Worm (Caenorhabditis elegans) whole organism, early embryonic: ENCODE results near the gene hipr-1.

Experiments used
- B0310.2 ChIP-seq: sonication (generic microtip); optimal IDR thresholded peaks from 2 replicates; lab custom pipeline; 2016; ENCODE audit warnings: mild to moderate bottlenecking, missing genetic modification characterization, missing compliant biosample characterization
- F13C5.2 ChIP-seq: sonication (generic microtip); optimal IDR thresholded peaks from 2 replicates; lab custom pipeline; 2017; ENCODE audit warnings: mild to moderate bottlenecking, missing genetic modification characterization, inconsistent platforms, missing compliant biosample characterization
- aly-1 ChIP-seq: sonication (generic microtip); optimal IDR thresholded peaks from 2 replicates; lab custom pipeline; 2016; ENCODE audit warnings: missing genetic modification characterization, missing compliant biosample characterization
- ama-1 ChIP-seq: fragments of 150-350 bp; optimal IDR thresholded peaks from 2 replicates; lab custom pipeline; 2014
- ceh-13 ChIP-seq: fragments of 200-800 bp; sonication (Bioruptor generic); optimal IDR thresholded peaks from 2 replicates; lab custom pipeline; 2018; ENCODE audit warnings: mild to moderate bottlenecking, missing genetic modification characterization, missing compliant biosample characterization
- ceh-36 ChIP-seq: sonication (generic microtip); optimal IDR thresholded peaks from 2 replicates; lab custom pipeline; 2016; ENCODE audit warnings: missing genetic modification characterization, inconsistent platforms, missing compliant biosample characterization
- ets-7 ChIP-seq: sonication (generic microtip); optimal IDR thresholded peaks from 2 replicates; lab custom pipeline; 2016; ENCODE audit warnings: missing genotype, missing genetic modification characterization, missing compliant biosample characterization
- flt-1 ChIP-seq: fragments of 200-800 bp; sonication (Bioruptor generic); IDR thresholded peaks from 2 replicates; pipeline ENCODE4 v1.3.6; 2022; ENCODE audit warnings: missing genetic modification characterization, missing compliant biosample characterization
- hmbx-1 ChIP-seq: sonication (generic microtip); optimal IDR thresholded peaks from 2 replicates; lab custom pipeline; 2016; ENCODE audit warnings: mild to moderate bottlenecking, missing genetic modification characterization, missing compliant biosample characterization
- hmg-4 ChIP-seq: fragments of 200-800 bp; sonication (Bioruptor generic); optimal IDR thresholded peaks from 2 replicates; lab custom pipeline; 2018; ENCODE audit warnings: mild to moderate bottlenecking, missing genetic modification characterization, missing compliant biosample characterization
- hnd-1 ChIP-seq: sonication (generic microtip); optimal IDR thresholded peaks from 2 replicates; lab custom pipeline; 2016; ENCODE audit warnings: missing genetic modification characterization, missing compliant biosample characterization
- pes-1 ChIP-seq: fragments of 200-800 bp; sonication (Bioruptor generic); IDR thresholded peaks from 2 replicates; pipeline ENCODE4 v1.3.6; 2022; ENCODE audit warnings: missing genetic modification reagents, missing genetic modification characterization, missing compliant biosample characterization
- scrt-1 ChIP-seq: fragments of 200-800 bp; sonication (Bioruptor generic); IDR thresholded peaks from 2 replicates; pipeline ENCODE4 v1.3.6; 2022; ENCODE audit warnings: missing genetic modification characterization, missing compliant biosample characterization
- sea-1 ChIP-seq: fragments of 200-800 bp; sonication (Bioruptor generic); conservative IDR thresholded peaks from 2 replicates; pipeline ENCODE4 v1.3.6; 2022; ENCODE audit warnings: missing genetic modification characterization, missing compliant biosample characterization
- tbx-11 ChIP-seq: fragments of 200-800 bp; sonication (Bioruptor generic); IDR thresholded peaks from 2 replicates; pipeline ENCODE4 v1.3.6; 2022; ENCODE audit warnings: missing genetic modification characterization, missing compliant biosample characterization
- tbx-37 ChIP-seq: fragments of 200-800 bp; sonication (Bioruptor generic); conservative IDR thresholded peaks from 2 replicates; pipeline ENCODE4 v1.3.6; 2022; ENCODE audit warnings: missing genetic modification reagents, missing genetic modification characterization, missing compliant biosample characterization
- tra-4 ChIP-seq: sonication (generic microtip); optimal IDR thresholded peaks from 2 replicates; lab custom pipeline; 2017; ENCODE audit warnings: missing genetic modification characterization, missing compliant biosample characterization

Gene hipr-1

ce11 chrIII:8763111-8763510 is 43.1 kb downstream of the hipr-1 start:
- no peak for TF ChIP-seq hmg-4
- TF ChIP-seq hnd-1 (tag; lab: Kevin White, UChicago), result no peak
- TF ChIP-seq aly-1 (tag; lab: Kevin White, UChicago), result no peak
- TF ChIP-seq ceh-36 (tag; lab: Kevin White, UChicago), result no peak
- no peak for TF ChIP-seq F13C5.2 (tag; lab: Kevin White, UChicago)
- TF ChIP-seq ama-1 (lab: Kevin White, UChicago), result no peak
- no peak for TF ChIP-seq scrt-1 (GFP tag; lab: Robert Waterston, UW)
- TF ChIP-seq tbx-11, result no peak
- no peak for TF ChIP-seq pes-1
- TF ChIP-seq sea-1 (GFP tag; lab: Robert Waterston, UW), result no peak
- TF ChIP-seq flt-1 (GFP tag; lab: Robert Waterston, UW), result no peak
- TF ChIP-seq tbx-37 (GFP tag; lab: Robert Waterston, UW), result no peak
- TF ChIP-seq ceh-13 (GFP tag; lab: Kevin White, UChicago), result no peak
- no peak for TF ChIP-seq hmbx-1 (tag; lab: Kevin White, UChicago)
- TF ChIP-seq B0310.2 (tag; lab: Kevin White, UChicago), result no peak

- TF ChIP-seq hmg-4, result no peak
- TF ChIP-seq aly-1 (tag; lab: Kevin White, UChicago), result no peak
- no peak for TF ChIP-seq sea-1 (GFP tag; lab: Robert Waterston, UW)
- TF ChIP-seq tbx-11, result no peak
- TF ChIP-seq flt-1 (GFP tag; lab: Robert Waterston, UW), result no peak
- no peak for TF ChIP-seq B0310.2 (tag; lab: Kevin White, UChicago)
- no peak for TF ChIP-seq pes-1
- no peak for TF ChIP-seq ama-1 (lab: Kevin White, UChicago)
- TF ChIP-seq F13C5.2 (tag; lab: Kevin White, UChicago), result no peak
- no peak for TF ChIP-seq tbx-37 (GFP tag; lab: Robert Waterston, UW)
- TF ChIP-seq hnd-1 (tag; lab: Kevin White, UChicago), result no peak
- TF ChIP-seq hmbx-1 (tag; lab: Kevin White, UChicago), result no peak
- TF ChIP-seq ceh-36 (tag; lab: Kevin White, UChicago), result no peak
- no peak for TF ChIP-seq ets-7 (tag; lab: Kevin White, UChicago)
These were observed 45.0 kb downstream of the hipr-1 start for ce11 chrIII:8765030-8765429.

ce11 chrIII:8766467-8766866 is 46.5 kb downstream of the hipr-1 start:
- no peak for TF ChIP-seq ceh-36 (tag; lab: Kevin White, UChicago)
- no peak for TF ChIP-seq tbx-37 (GFP tag; lab: Robert Waterston, UW)
- no peak for TF ChIP-seq tbx-11
- no peak for TF ChIP-seq hmbx-1 (tag; lab: Kevin White, UChicago)
- no peak for TF ChIP-seq tra-4 (tag; lab: Kevin White, UChicago)
- TF ChIP-seq B0310.2 (tag; lab: Kevin White, UChicago), result no peak
- TF ChIP-seq ama-1 (lab: Kevin White, UChicago), result no peak
- TF ChIP-seq flt-1 (GFP tag; lab: Robert Waterston, UW), result no peak
- no peak for TF ChIP-seq hnd-1 (tag; lab: Kevin White, UChicago)
- no peak for TF ChIP-seq ceh-13 (GFP tag; lab: Kevin White, UChicago)
- TF ChIP-seq sea-1 (GFP tag; lab: Robert Waterston, UW), result no peak
- no peak for TF ChIP-seq scrt-1 (GFP tag; lab: Robert Waterston, UW)
- no peak for TF ChIP-seq F13C5.2 (tag; lab: Kevin White, UChicago)
- TF ChIP-seq pes-1, result no peak
- TF ChIP-seq aly-1 (tag; lab: Kevin White, UChicago), result no peak
- no peak for TF ChIP-seq ets-7 (tag; lab: Kevin White, UChicago)
- TF ChIP-seq hmg-4, result no peak

- TF ChIP-seq ceh-13 (GFP tag; lab: Kevin White, UChicago), result no peak
- no peak for TF ChIP-seq flt-1 (GFP tag; lab: Robert Waterston, UW)
- no peak for TF ChIP-seq sea-1 (GFP tag; lab: Robert Waterston, UW)
- TF ChIP-seq hnd-1 (tag; lab: Kevin White, UChicago), result no peak
- TF ChIP-seq hmg-4, result no peak
- no peak for TF ChIP-seq ama-1 (lab: Kevin White, UChicago)
- no peak for TF ChIP-seq ets-7 (tag; lab: Kevin White, UChicago)
- TF ChIP-seq tbx-11, result no peak
- TF ChIP-seq F13C5.2 (tag; lab: Kevin White, UChicago), result no peak
These were observed 47.4 kb downstream of the hipr-1 start, which contains the start of gene mig-22 for ce11 chrIII:8767292-8767829. Gene mig-22, minus strand, starts transcription at chrIII:8767342.

DNA sequence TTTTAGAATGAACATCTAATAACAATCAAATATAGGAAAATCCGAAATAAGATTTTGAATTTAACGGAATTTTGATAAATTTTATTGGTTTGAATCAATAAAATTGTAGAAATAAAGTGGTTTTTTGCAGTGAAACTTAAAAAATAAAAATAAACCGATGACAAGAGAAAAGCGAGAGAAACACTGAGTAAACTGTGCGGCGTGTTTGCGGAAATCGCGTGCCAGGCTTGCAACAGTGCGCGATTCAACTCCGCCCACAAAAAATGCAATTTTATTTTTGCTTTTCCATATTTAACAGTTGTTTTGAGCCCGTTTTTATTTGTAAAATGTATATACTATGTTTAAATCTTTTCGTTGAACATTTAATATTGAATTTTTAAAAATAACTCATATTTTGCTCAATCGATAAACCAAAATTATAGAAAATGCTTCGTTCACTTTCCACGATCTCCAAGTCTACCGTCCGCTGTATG is 47.9 kb downstream of the hipr-1 start, which contains the start of gene mtss-1:
mtss-1 (plus strand) TSS at position 423 of the 473 bp plus-strand sequence.
- TF ChIP-seq ceh-13 (GFP tag; lab: Kevin White, UChicago) (peak; percentile 61), hmbx-1 (tag; lab: Kevin White, UChicago) (peak; percentile 54), hnd-1 (tag; lab: Kevin White, UChicago) (peak; percentile 52), scrt-1 (GFP tag; lab: Robert Waterston, UW) (peak; percentile 79), sea-1 (GFP tag; lab: Robert Waterston, UW) (peak; percentile 75), aly-1 (tag; lab: Kevin White, UChicago) (peak; percentile 25), ceh-36 (tag; lab: Kevin White, UChicago) (peak; percentile 50), pes-1 (peak; percentile 86), ama-1 (lab: Kevin White, UChicago) (no peak), ets-7 (tag; lab: Kevin White, UChicago) (peak; percentile 65), B0310.2 (tag; lab: Kevin White, UChicago) (peak; percentile 32), flt-1 (GFP tag; lab: Robert Waterston, UW) (peak; percentile 79), tbx-11 (peak; percentile 67; the same call in 1 of the 2 replicates), F13C5.2 (tag; lab: Kevin White, UChicago) (peak; percentile 92), tra-4 (tag; lab: Kevin White, UChicago) (peak; percentile 45), tbx-37 (GFP tag; lab: Robert Waterston, UW) (0 out of 2 replicates have a peak, but pooled peaks have one; percentile 57), hmg-4 (peak; percentile 84)

- TF ChIP-seq hmbx-1 (tag; lab: Kevin White, UChicago) (no peak), tbx-37 (GFP tag; lab: Robert Waterston, UW) (no peak), B0310.2 (tag; lab: Kevin White, UChicago) (no peak), ceh-13 (GFP tag; lab: Kevin White, UChicago) (no peak), F13C5.2 (tag; lab: Kevin White, UChicago) (no peak), hnd-1 (tag; lab: Kevin White, UChicago) (no peak), flt-1 (GFP tag; lab: Robert Waterston, UW) (no peak), ets-7 (tag; lab: Kevin White, UChicago) (no peak)
These were observed 49.3 kb downstream of the hipr-1 start, which contains the start of gene K02D10.1 for ce11 chrIII:8769253-8769652. Gene K02D10.1, plus strand, starts transcription at chrIII:8769536.
